Fruit fly (Drosophila melanogaster): Measurements from ENCODE around the gene CG42238.

The CG42238 gene

DNA sequence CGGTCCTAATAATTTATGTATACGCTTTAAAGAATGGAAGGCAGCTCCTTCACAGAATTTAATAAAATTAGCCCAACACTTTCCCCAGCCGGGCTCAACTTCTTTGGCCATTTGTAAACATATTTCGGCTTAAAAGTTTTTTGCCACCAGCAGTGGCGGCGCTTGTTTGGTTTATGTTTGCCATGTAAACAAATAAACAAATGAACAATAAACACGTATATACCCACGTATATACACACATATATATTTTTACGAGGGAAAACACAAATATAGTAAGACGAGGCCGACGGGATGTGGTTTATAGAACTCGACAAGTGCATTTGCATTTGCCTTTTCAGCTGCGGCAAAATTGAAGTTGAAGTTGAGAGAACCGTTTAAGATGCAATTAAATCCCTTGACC, 14.2 kb downstream of the CG42238 start (continued):
- TF ChIP-seq CG5245 (GFP tag; optimal IDR thresholded peaks at IDR 0.05) = no peak
- TF ChIP-seq CG34422 (GFP tag; IDR thresholded peaks at IDR 0.05) = no peak; the same call in 2 of the 3 replicates
- no peak for TF ChIP-seq nom (GFP tag; optimal IDR thresholded peaks at IDR 0.05)
- no peak for TF ChIP-seq CrebB (tag; optimal IDR thresholded peaks at IDR 0.05)
- TF ChIP-seq fd96Cb (tag; optimal IDR thresholded peaks at IDR 0.05) = no peak
- no peak for TF ChIP-seq wor (GFP tag; IDR thresholded peaks at IDR 0.05)
- no peak for TF ChIP-seq slp2 (GFP tag; optimal IDR thresholded peaks at IDR 0.05)
- TF ChIP-seq CG12744 (GFP tag; optimal IDR thresholded peaks at IDR 0.05) = no peak
- TF ChIP-seq luna (GFP tag; optimal IDR thresholded peaks at IDR 0.05) = no peak
- peak; percentile 27; the same call in 1 of the 2 replicates for TF ChIP-seq peb (GFP tag; IDR thresholded peaks at IDR 0.05)
- peak; percentile 70 for TF ChIP-seq CG3281 (GFP tag; optimal IDR thresholded peaks at IDR 0.05)
- no peak for TF ChIP-seq fd102C (GFP tag; optimal IDR thresholded peaks at IDR 0.05)
- TF ChIP-seq ind (GFP tag; optimal IDR thresholded peaks at IDR 0.05) = no peak
- TF ChIP-seq pita (GFP tag; optimal IDR thresholded peaks at IDR 0.05) = no peak
- TF ChIP-seq CG9876 (GFP tag; optimal IDR thresholded peaks at IDR 0.05) = no peak
- TF ChIP-seq crc (GFP tag; optimal IDR thresholded peaks at IDR 0.05) = no peak
- peak; percentile 57 for TF ChIP-seq HHEX (GFP tag; optimal IDR thresholded peaks at IDR 0.05)
- no peak for TF ChIP-seq h (optimal IDR thresholded peaks at IDR 0.05)
- TF ChIP-seq Max (GFP tag; optimal IDR thresholded peaks at IDR 0.05) = no peak
- TF ChIP-seq CG32767 (GFP tag; IDR thresholded peaks at IDR 0.05) = no peak
- no peak for TF ChIP-seq Chrac-16 (GFP tag; optimal IDR thresholded peaks at IDR 0.05)
- no peak for TF ChIP-seq wdn (GFP tag; IDR thresholded peaks at IDR 0.05)
- peak; percentile 19 for TF ChIP-seq CG15514 (GFP tag; optimal IDR thresholded peaks at IDR 0.05)
- TF ChIP-seq Dip3 (GFP tag; optimal IDR thresholded peaks at IDR 0.05) = no peak

DNA sequence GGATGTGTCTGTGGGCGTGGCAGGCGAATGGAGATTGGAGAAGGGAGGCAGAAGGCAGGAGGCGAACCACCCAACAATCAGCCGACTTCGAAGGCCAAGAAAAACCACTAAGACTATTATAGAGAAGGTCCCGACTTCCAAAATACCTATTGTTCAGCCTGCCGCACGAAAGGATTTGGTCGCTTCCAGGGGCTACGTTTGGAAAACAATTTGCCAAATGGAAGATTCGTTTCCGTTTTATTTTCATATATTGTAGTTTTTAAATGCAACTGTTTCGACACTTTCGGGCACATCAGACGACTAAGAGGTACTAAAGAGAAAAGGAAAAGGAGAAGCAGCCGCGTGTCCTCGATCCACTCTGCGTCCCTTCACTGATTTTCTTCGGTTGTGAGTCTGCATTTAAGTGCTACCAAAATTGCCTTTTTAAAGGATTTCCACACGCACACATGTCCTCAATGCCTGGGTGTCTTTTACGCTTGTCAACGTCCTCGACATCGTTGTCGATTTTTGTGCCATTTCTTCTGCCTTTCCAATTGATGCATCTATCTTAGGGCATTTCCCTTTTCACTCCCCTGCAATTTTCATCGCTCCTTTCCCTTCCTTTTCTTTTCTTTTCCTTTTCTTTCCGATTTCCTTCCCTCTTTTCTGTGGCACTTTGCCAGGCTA, 16.1 kb downstream of the CG42238 start:
- TF ChIP-seq Hr51 (GFP tag; optimal IDR thresholded peaks at IDR 0.05) = no peak
- peak; percentile 20 for TF ChIP-seq fd102C (GFP tag; optimal IDR thresholded peaks at IDR 0.05)
- TF ChIP-seq zfh1 (GFP tag; IDR thresholded peaks at IDR 0.05) = 0 out of 3 replicates have a peak, but pooled peaks have one; percentile 33
- no peak for TF ChIP-seq tll (GFP tag; optimal IDR thresholded peaks at IDR 0.05)
- peak; percentile 19 for TF ChIP-seq chn (GFP tag; optimal IDR thresholded peaks at IDR 0.05)
- TF ChIP-seq zen (tag; optimal IDR thresholded peaks at IDR 0.05) = peak; percentile 37
- TF ChIP-seq onecut (GFP tag; IDR thresholded peaks at IDR 0.05) = no peak
- TF ChIP-seq ind (GFP tag; optimal IDR thresholded peaks at IDR 0.05) = peak; percentile 0
- no peak for TF ChIP-seq unc-4 (GFP tag; IDR thresholded peaks at IDR 0.05; ENCODE audit: partially characterized antibody)
- TF ChIP-seq D19A (tag; optimal IDR thresholded peaks at IDR 0.05) = peak; percentile 1
- no peak for TF ChIP-seq pzg (GFP tag; optimal IDR thresholded peaks at IDR 0.05)
- TF ChIP-seq Tbp (GFP tag; optimal IDR thresholded peaks at IDR 0.05) = no peak
- TF ChIP-seq CG1603 (tag; optimal IDR thresholded peaks at IDR 0.05) = peak; percentile 21
- 0 out of 2 replicates have a peak, but pooled peaks have one; percentile 15 for TF ChIP-seq ttk (GFP tag; IDR thresholded peaks at IDR 0.05)
- TF ChIP-seq CG2199 (GFP tag; IDR thresholded peaks at IDR 0.05) = 0 out of 3 replicates have a peak, but pooled peaks have one; percentile 17
- TF ChIP-seq Med (GFP tag) = peak; percentile 88
- peak; percentile 2 for TF ChIP-seq CG2120 (GFP tag; optimal IDR thresholded peaks at IDR 0.05)
- no peak for TF ChIP-seq NfI (GFP tag; optimal IDR thresholded peaks at IDR 0.05)
- no peak for TF ChIP-seq gcm2 (GFP tag; optimal IDR thresholded peaks at IDR 0.05)
- TF ChIP-seq Blimp-1 (GFP tag; optimal IDR thresholded peaks at IDR 0.05) = peak; percentile 0
- TF ChIP-seq sens-2 (GFP tag; IDR thresholded peaks at IDR 0.05) = no peak
- peak; percentile 13 for TF ChIP-seq CG16863 (GFP tag; optimal IDR thresholded peaks at IDR 0.05)
- TF ChIP-seq CG17359 (tag; optimal IDR thresholded peaks at IDR 0.05) = peak; percentile 12
- TF ChIP-seq CG7963 (GFP tag; IDR thresholded peaks at IDR 0.05; ENCODE audit: partially characterized antibody) = no peak
- peak; percentile 20 for TF ChIP-seq az2 (GFP tag; optimal IDR thresholded peaks at IDR 0.05)
- TF ChIP-seq CG13123 (GFP tag; optimal IDR thresholded peaks at IDR 0.05) = no peak
- peak; percentile 54 for TF ChIP-seq CG4404 (GFP tag; IDR thresholded peaks at IDR 0.05)
- TF ChIP-seq CG9727 (GFP tag; optimal IDR thresholded peaks at IDR 0.05) = no peak
